Worm (Caenorhabditis elegans): ENCODE results near the gene nspb-12.

DNA sequence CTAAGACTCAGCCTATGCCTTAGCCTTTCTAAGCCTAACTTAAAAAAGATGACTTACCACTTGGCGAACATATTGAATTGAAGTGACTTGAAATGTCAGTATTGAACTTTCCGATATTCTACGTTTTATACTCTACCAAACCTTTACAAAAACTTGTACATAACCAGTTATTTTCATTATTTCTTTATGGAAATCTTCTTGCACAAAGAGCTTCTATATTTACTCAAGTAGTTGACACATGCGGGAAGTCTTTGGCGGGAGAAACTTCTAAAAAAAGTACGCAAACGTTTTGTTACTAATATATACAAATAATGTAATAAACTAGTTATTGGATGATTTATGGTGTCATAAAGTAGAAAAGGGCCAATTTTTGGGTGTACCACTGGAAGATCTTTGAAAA, at the start of gene nspb-12:
- TF ChIP-seq nhr-11 (tag; optimal IDR thresholded peaks at IDR 0.05) (no peak), lin-13 (GFP tag; optimal IDR thresholded peaks at IDR 0.05) (no peak), dmd-4 (tag; optimal IDR thresholded peaks at IDR 0.05) (no peak), mbf-1 (tag; optimal IDR thresholded peaks at IDR 0.05) (no peak), unc-39 (tag; optimal IDR thresholded peaks at IDR 0.05) (no peak)

Measured in whole organism, L2 larva.